Fruit fly (Drosophila melanogaster) whole organism, embryonic: ENCODE data around the gene CG9338.

Experiments used
- CG10274 ChIP-seq: fragments of 200-800 bp; sonication (Bioruptor generic); optimal IDR thresholded peaks from 3 replicates; lab custom pipeline; 2017; ENCODE audit warnings: missing biosample characterization, mild to moderate bottlenecking, missing genetic modification characterization
- CG7928 ChIP-seq: fragments of 200-800 bp; sonication (Bioruptor generic); optimal IDR thresholded peaks from 2 replicates; lab custom pipeline; 2017; ENCODE audit warnings: missing biosample characterization, mild to moderate bottlenecking, missing genetic modification characterization
- CG8359 ChIP-seq: fragments of 200-800 bp; sonication (Bioruptor generic); optimal IDR thresholded peaks from 2 replicates; lab custom pipeline; 2017; ENCODE audit warnings: missing biosample characterization, mild to moderate bottlenecking, missing genetic modification characterization, borderline replicate concordance
- Lim3 ChIP-seq: fragments of 200-800 bp; sonication (Bioruptor generic); IDR thresholded peaks from 2 replicates; pipeline ENCODE4 v1.3.6; 2022; ENCODE audit warnings: missing biosample characterization, missing genetic modification characterization
- Oaz ChIP-seq: fragments of 200-800 bp; sonication (Bioruptor generic); IDR thresholded peaks from 2 replicates; pipeline ENCODE4 v1.3.6; 2022; ENCODE audit warnings: missing biosample characterization, missing genetic modification characterization
- TFAM ChIP-seq: fragments of 200-800 bp; sonication (Bioruptor generic); optimal IDR thresholded peaks from 2 replicates; lab custom pipeline; 2017; ENCODE audit warnings: missing biosample characterization, missing genetic modification characterization, inconsistent platforms
- aop ChIP-seq: fragments of 200-800 bp; sonication (Bioruptor generic); IDR thresholded peaks from 2 replicates; pipeline ENCODE4 v1.3.6; 2022; ENCODE audit warnings: missing biosample characterization, missing genetic modification characterization
- ato ChIP-seq: fragments of 200-800 bp; sonication (Bioruptor generic); IDR thresholded peaks from 2 replicates; pipeline ENCODE4 v1.3.6; 2022; ENCODE audit warnings: missing biosample characterization, missing genetic modification characterization; ENCODE audit not compliant: partially characterized antibody
- fu2 ChIP-seq: fragments of 200-800 bp; sonication (Bioruptor generic); optimal IDR thresholded peaks from 2 replicates; lab custom pipeline; 2016; ENCODE audit warnings: missing biosample characterization, missing genetic modification characterization
- nerfin-2 ChIP-seq: fragments of 200-800 bp; sonication (Bioruptor generic); IDR thresholded peaks from 2 replicates; pipeline ENCODE4 v1.3.6; 2022; ENCODE audit warnings: missing biosample characterization, missing genetic modification characterization; ENCODE audit not compliant: partially characterized antibody
- oc ChIP-seq: fragments of 200-800 bp; sonication (Bioruptor generic); optimal IDR thresholded peaks from 2 replicates; lab custom pipeline; 2018; ENCODE audit warnings: missing biosample characterization, mild to moderate bottlenecking, missing genetic modification characterization, moderate library complexity
- sd ChIP-seq: fragments of 200-800 bp; sonication (Bioruptor generic); optimal IDR thresholded peaks from 3 replicates; lab custom pipeline; 2018; ENCODE audit warnings: missing biosample characterization, mild to moderate bottlenecking, missing genetic modification characterization, moderate library complexity
- ttk ChIP-seq: fragments of 200-800 bp; sonication (Bioruptor generic); IDR thresholded peaks from 2 replicates; pipeline ENCODE4 v2.1.2; 2022; ENCODE audit warnings: missing biosample characterization, missing genetic modification characterization

dm6 chr2L:20849000-20849399 is 16.0 kb upstream of the CG9338 start, which contains the start of gene CG14402:
- TF ChIP-seq sd (tag; lab: Kevin White, UChicago) (no peak), fu2 (GFP tag; lab: Kevin White, UChicago) (no peak), Oaz (GFP tag; lab: Robert Waterston, UW) (no peak), ttk (GFP tag; lab: Robert Waterston, UW) (no peak), CG10274 (GFP tag; lab: Kevin White, UChicago) (no peak), aop (GFP tag; lab: Robert Waterston, UW) (no peak), CG7928 (no peak), CG8359 (GFP tag; lab: Kevin White, UChicago) (no peak), ato (GFP tag; lab: Robert Waterston, UW) (no peak), oc (tag; lab: Kevin White, UChicago) (no peak), TFAM (GFP tag; lab: Kevin White, UChicago) (no peak), nerfin-2 (GFP tag; lab: Robert Waterston, UW) (no peak), Lim3 (no peak)
